Worm (Caenorhabditis elegans) whole organism, L4 larva: ENCODE results near the gene Y67H2A.7.

Experiments
- F10B5.3 ChIP-seq: sonication (generic microtip); optimal IDR thresholded peaks from 2 replicates; lab custom pipeline; 2016; ENCODE audit warnings: mild to moderate bottlenecking, missing genetic modification characterization, missing compliant biosample characterization
- F37D6.2 ChIP-seq: sonication (generic microtip); optimal IDR thresholded peaks from 2 replicates; lab custom pipeline; 2016; ENCODE audit warnings: mild to moderate bottlenecking, missing genetic modification characterization, missing compliant biosample characterization
- F44E2.7 ChIP-seq: fragments of 200-800 bp; sonication (Bioruptor generic); IDR thresholded peaks from 2 replicates; pipeline ENCODE4 v2.1.2; 2022; ENCODE audit warnings: missing genetic modification characterization, missing compliant biosample characterization
- Y105C5A.15 ChIP-seq: fragments of 200-800 bp; sonication (Bioruptor generic); IDR thresholded peaks from 2 replicates; pipeline ENCODE4 v1.3.6; 2022; ENCODE audit warnings: missing genetic modification characterization, missing compliant biosample characterization
- aha-1 ChIP-seq: fragments of 150-350 bp; peaks from one replicate; lab custom pipeline; 2014; ENCODE audit warnings: missing biosample characterization, missing genetic modification characterization
- aly-2 ChIP-seq: sonication (generic microtip); optimal IDR thresholded peaks from 2 replicates; lab custom pipeline; 2018; ENCODE audit warnings: missing biosample characterization, missing genetic modification characterization
- attf-4 ChIP-seq: sonication (generic microtip); optimal IDR thresholded peaks from 3 replicates; lab custom pipeline; 2017; ENCODE audit warnings: missing biosample characterization, missing genetic modification characterization
- ceh-20 ChIP-seq: fragments of 200-800 bp; sonication (Bioruptor generic); IDR thresholded peaks from 2 replicates; pipeline ENCODE4 v1.3.6; 2022; ENCODE audit warnings: missing genetic modification reagents, missing genetic modification characterization, missing compliant biosample characterization
- ceh-28 ChIP-seq: fragments of 150-350 bp; optimal IDR thresholded peaks from 2 replicates; lab custom pipeline; 2014; ENCODE audit warnings: missing biosample characterization, missing genetic modification reagents, missing genetic modification characterization
- ces-1 ChIP-seq: fragments of 150-350 bp; sonication (generic microtip); optimal IDR thresholded peaks from 4 replicates; lab custom pipeline; 2014; ENCODE audit warnings: missing biosample characterization, missing genetic modification reagents, missing genetic modification characterization
- daf-12 ChIP-seq: fragments of 150-350 bp; optimal IDR thresholded peaks from 2 replicates; lab custom pipeline; 2014; ENCODE audit warnings: missing biosample characterization, missing genetic modification reagents, missing genetic modification characterization
- daf-8 ChIP-seq: fragments of 200-800 bp; sonication (Bioruptor generic); IDR thresholded peaks from 2 replicates; pipeline ENCODE4 v1.3.6; 2022; ENCODE audit warnings: missing genetic modification characterization, missing compliant biosample characterization
- dmd-6 ChIP-seq: fragments of 200-800 bp; sonication (Bioruptor generic); IDR thresholded peaks from 2 replicates; pipeline ENCODE4 v1.3.6; 2022; ENCODE audit warnings: missing genetic modification reagents, missing genetic modification characterization, missing compliant biosample characterization
- dmd-8 ChIP-seq: fragments of 200-800 bp; sonication (Bioruptor generic); IDR thresholded peaks from 2 replicates; pipeline ENCODE4 v1.3.6; 2022; ENCODE audit warnings: missing genetic modification characterization, missing compliant biosample characterization
- dve-1 ChIP-seq: sonication (generic microtip); optimal IDR thresholded peaks from 2 replicates; lab custom pipeline; 2017; ENCODE audit warnings: antibody characterized with exemption, mild to moderate bottlenecking, missing genetic modification characterization, missing compliant biosample characterization; ENCODE audit not compliant: insufficient read depth
- hlh-11 ChIP-seq: fragments of 200-800 bp; sonication (Bioruptor generic); optimal IDR thresholded peaks from 2 replicates; lab custom pipeline; 2018; ENCODE audit warnings: mild to moderate bottlenecking, missing genetic modification characterization, missing compliant biosample characterization
- hlh-30 ChIP-seq: sonication (generic microtip); optimal IDR thresholded peaks from 2 replicates; lab custom pipeline; 2017; ENCODE audit warnings: antibody characterized with exemption, mild to moderate bottlenecking, missing genetic modification characterization, missing compliant biosample characterization; ENCODE audit not compliant: insufficient read depth
- hmg-1.1 ChIP-seq: fragments of 200-800 bp; sonication (Bioruptor generic); IDR thresholded peaks from 2 replicates; pipeline ENCODE4 v1.3.6; 2022; ENCODE audit warnings: missing genetic modification reagents, missing genetic modification characterization, missing compliant biosample characterization
- lin-13 ChIP-seq: fragments of 150-350 bp; optimal IDR thresholded peaks from 2 replicates; lab custom pipeline; 2014; ENCODE audit warnings: missing biosample characterization, missing genetic modification reagents, missing genetic modification characterization
- lin-38 ChIP-seq: fragments of 200-800 bp; sonication (Bioruptor generic); IDR thresholded peaks from 2 replicates; pipeline ENCODE4 v1.3.6; 2022; ENCODE audit warnings: missing genetic modification reagents, missing genetic modification characterization, missing compliant biosample characterization
- lir-3 ChIP-seq: sonication (generic microtip); optimal IDR thresholded peaks from 2 replicates; lab custom pipeline; 2016; ENCODE audit warnings: mild to moderate bottlenecking, missing genetic modification characterization, missing compliant biosample characterization
- madf-5 ChIP-seq, 2 experiments: fragments of 200-800 bp; sonication (Bioruptor generic); IDR thresholded peaks; 2 replicates each; pipeline ENCODE4 v1.3.6; 2022; ENCODE audit warnings: missing compliant biosample characterization in 2 of 2, missing genetic modification characterization in 2 of 2
- mdt-29 ChIP-seq: fragments of 200-800 bp; sonication (Bioruptor generic); IDR thresholded peaks from 2 replicates; pipeline ENCODE4 v1.3.6; 2022; ENCODE audit warnings: missing genetic modification reagents, missing genetic modification characterization, missing compliant biosample characterization
- mep-1 ChIP-seq: fragments of 150-350 bp; sonication (generic microtip); optimal IDR thresholded peaks from 3 replicates; lab custom pipeline; 2014; ENCODE audit warnings: missing biosample characterization, missing genetic modification characterization
- nhr-102 ChIP-seq: sonication (generic microtip); optimal IDR thresholded peaks from 2 replicates; lab custom pipeline; 2016; ENCODE audit warnings: mild to moderate bottlenecking, missing genetic modification characterization, moderate library complexity, missing compliant biosample characterization
- nhr-25 ChIP-seq: sonication (generic microtip); optimal IDR thresholded peaks from 2 replicates; lab custom pipeline; 2017; ENCODE audit warnings: missing genetic modification characterization, mild to moderate bottlenecking, missing compliant biosample characterization, antibody characterized with exemption, moderate library complexity, borderline replicate concordance; ENCODE audit not compliant: insufficient read depth
- nhr-41 ChIP-seq: fragments of 200-800 bp; sonication (Bioruptor generic); IDR thresholded peaks from 2 replicates; pipeline ENCODE4 v1.3.6; 2022; ENCODE audit warnings: missing genetic modification reagents, missing genetic modification characterization, missing compliant biosample characterization
- nhr-42 ChIP-seq: fragments of 200-800 bp; sonication (Bioruptor generic); IDR thresholded peaks from 2 replicates; pipeline ENCODE4 v1.3.6; 2022; ENCODE audit warnings: missing genetic modification characterization, missing compliant biosample characterization
- nhr-48 ChIP-seq: sonication (generic microtip); optimal IDR thresholded peaks from 2 replicates; lab custom pipeline; 2016; ENCODE audit warnings: mild to moderate bottlenecking, missing genetic modification characterization, missing compliant biosample characterization
- nhr-76 ChIP-seq: fragments of 150-350 bp; optimal IDR thresholded peaks from 2 replicates; lab custom pipeline; 2014; ENCODE audit warnings: missing biosample characterization, missing genetic modification characterization
- nhr-77 ChIP-seq: fragments of 150-350 bp; optimal IDR thresholded peaks from 2 replicates; lab custom pipeline; 2014; ENCODE audit warnings: missing biosample characterization, missing genetic modification characterization
- pha-4 ChIP-seq, 2 experiments: fragments of 150-350 bp in 1 of 2; fragments of 200-800 bp in 1 of 2; sonication (Bioruptor generic) in 1 of 2; IDR thresholded peaks in 1 of 2; optimal IDR thresholded peaks in 1 of 2; 2 replicates each; pipeline versions ENCODE4 v1.3.6 to Lab custom; 2014 to 2022; ENCODE audit warnings: missing genetic modification characterization in 2 of 2, missing genetic modification reagents in 2 of 2, missing biosample characterization in 1 of 2, missing compliant biosample characterization in 1 of 2
- rbr-2 ChIP-seq: sonication (generic microtip); optimal IDR thresholded peaks from 2 replicates; lab custom pipeline; 2016; ENCODE audit warnings: missing genotype, missing genetic modification characterization, missing compliant biosample characterization
- saeg-2 ChIP-seq: fragments of 200-800 bp; sonication (Bioruptor generic); IDR thresholded peaks from 2 replicates; pipeline ENCODE4 v1.3.6; 2022; ENCODE audit warnings: missing genetic modification reagents, missing genetic modification characterization, missing compliant biosample characterization
- sdz-12 ChIP-seq: fragments of 200-800 bp; sonication (Bioruptor generic); optimal IDR thresholded peaks from 2 replicates; lab custom pipeline; 2018; ENCODE audit warnings: mild to moderate bottlenecking, missing genetic modification characterization, missing compliant biosample characterization
- skn-1 ChIP-seq: fragments of 150-350 bp; optimal IDR thresholded peaks from 2 replicates; lab custom pipeline; 2014; ENCODE audit warnings: missing biosample characterization, missing genetic modification characterization
- snpc-4 ChIP-seq: fragments of 150-350 bp; optimal IDR thresholded peaks from 2 replicates; lab custom pipeline; 2014; ENCODE audit warnings: missing biosample characterization, missing genetic modification characterization
- spr-1 ChIP-seq: sonication (generic microtip); optimal IDR thresholded peaks from 2 replicates; lab custom pipeline; 2016; ENCODE audit warnings: mild to moderate bottlenecking, missing genetic modification characterization, missing compliant biosample characterization
- tra-1 ChIP-seq: fragments of 200-800 bp; sonication (Bioruptor generic); IDR thresholded peaks from 2 replicates; pipeline ENCODE4 v1.3.6; 2022; ENCODE audit warnings: missing genetic modification reagents, missing genetic modification characterization, missing compliant biosample characterization
- unc-130 ChIP-seq: sonication (generic microtip); optimal IDR thresholded peaks from 2 replicates; lab custom pipeline; 2016; ENCODE audit warnings: missing genetic modification reagents, missing genetic modification characterization, missing compliant biosample characterization
- zag-1 ChIP-seq: fragments of 150-350 bp; optimal IDR thresholded peaks from 2 replicates; lab custom pipeline; 2014; ENCODE audit warnings: missing biosample characterization, missing genetic modification characterization
- zfp-2 ChIP-seq: sonication (generic microtip); optimal IDR thresholded peaks from 2 replicates; lab custom pipeline; 2016; ENCODE audit warnings: mild to moderate bottlenecking, missing genetic modification characterization, missing compliant biosample characterization
- zip-11 ChIP-seq: fragments of 200-800 bp; sonication (Bioruptor generic); IDR thresholded peaks from 2 replicates; pipeline ENCODE4 v1.3.6; 2022; ENCODE audit warnings: missing genetic modification characterization, missing compliant biosample characterization
- zip-2 ChIP-seq: fragments of 150-350 bp; optimal IDR thresholded peaks from 2 replicates; lab custom pipeline; 2014; ENCODE audit warnings: missing biosample characterization, missing genetic modification characterization
- ztf-7 ChIP-seq: fragments of 150-350 bp; optimal IDR thresholded peaks from 2 replicates; lab custom pipeline; 2014; ENCODE audit warnings: missing biosample characterization, missing genetic modification characterization

Gene Y67H2A.7

ce11 chrIV:13318773-13319172, 15.2 kb downstream of the Y67H2A.7 start (continued):
- TF ChIP-seq madf-5 (GFP tag; IDR thresholded peaks at IDR 0.05; lab: Robert Waterston, UW) (0 out of 4 replicates have a peak, but pooled peaks of 1 of the 2 experiments have one; percentile 67), nhr-48 (tag; lab: Kevin White, UChicago) (peak; percentile 92), dmd-6 (GFP tag; lab: Robert Waterston, UW) (peak; percentile 87), mep-1 (tag; lab: Kevin White, UChicago) (peak; percentile 91), nhr-42 (0 out of 2 replicates have a peak, but pooled peaks have one; percentile 48), aly-2 (tag; lab: Kevin White, UChicago) (peak; percentile 6), ceh-20 (GFP tag; lab: Robert Waterston, UW) (peak; percentile 43; the same call in 1 of the 2 replicates)

ce11 chrIV:13319886-13320650, 16.5 kb downstream of the Y67H2A.7 start:
- TF ChIP-seq aly-2 (tag; lab: Kevin White, UChicago) (no peak), ceh-28 (tag; lab: Kevin White, UChicago) (peak; percentile 89), aha-1 (tag; lab: Kevin White, UChicago) (peak; percentile 91)

- TF ChIP-seq saeg-2 (GFP tag; lab: Robert Waterston, UW) (0 out of 2 replicates have a peak, but pooled peaks have one; percentile 35), F37D6.2 (tag; lab: Kevin White, UChicago) (no peak), nhr-77 (peak; percentile 81), pha-4 (GFP tag; IDR thresholded peaks at IDR 0.05; lab: Robert Waterston, UW) (0 out of 2 replicates have a peak, but pooled peaks have one; percentile 35), pha-4 (tag; optimal IDR thresholded peaks at IDR 0.05; lab: Kevin White, UChicago) (no peak), daf-12 (tag; lab: Kevin White, UChicago) (no peak), Y105C5A.15 (GFP tag; lab: Robert Waterston, UW) (0 out of 2 replicates have a peak, but pooled peaks have one; percentile 34), ces-1 (GFP tag; lab: Kevin White, UChicago) (no peak), attf-4 (tag; lab: Kevin White, UChicago) (no peak), nhr-25 (tag; lab: Kevin White, UChicago) (peak; percentile 58), spr-1 (tag; lab: Kevin White, UChicago) (no peak), nhr-41 (GFP tag; lab: Robert Waterston, UW) (0 out of 2 replicates have a peak, but pooled peaks have one; percentile 11), F10B5.3 (no peak), hlh-30 (tag; lab: Kevin White, UChicago) (peak; percentile 88), dmd-6 (GFP tag; lab: Robert Waterston, UW) (peak; percentile 95), dve-1 (peak; percentile 97), lin-38 (peak; percentile 47), hlh-11 (tag; lab: Kevin White, UChicago) (peak; percentile 96), lin-13 (GFP tag; lab: Kevin White, UChicago) (no peak), tra-1 (peak; percentile 77), lir-3 (tag; lab: Kevin White, UChicago) (no peak), nhr-76 (no peak), zip-11 (GFP tag; lab: Robert Waterston, UW) (no peak), unc-130 (no peak), F44E2.7 (GFP tag; lab: Robert Waterston, UW) (no peak), sdz-12 (GFP tag; lab: Kevin White, UChicago) (no peak), zag-1 (tag; lab: Kevin White, UChicago) (no peak), zip-2 (no peak), ceh-20 (GFP tag; lab: Robert Waterston, UW) (peak; percentile 54; the same call in 1 of the 2 replicates), ztf-7 (tag; lab: Kevin White, UChicago) (peak; percentile 82), nhr-48 (tag; lab: Kevin White, UChicago) (peak; percentile 92), mdt-29 (GFP tag; lab: Robert Waterston, UW) (peak; percentile 91), snpc-4 (tag; lab: Kevin White, UChicago) (no peak), nhr-102 (tag; lab: Kevin White, UChicago) (peak; percentile 82), dmd-8 (no peak), rbr-2 (peak; percentile 60), skn-1 (tag; lab: Kevin White, UChicago) (no peak), daf-8 (no peak), hmg-1.1 (GFP tag; lab: Robert Waterston, UW) (peak; percentile 49; the same call in 1 of the 2 replicates), zfp-2 (tag; lab: Kevin White, UChicago) (no peak)
Observed at ce11 chrIV:13322429-13322828, 18.9 kb downstream of the Y67H2A.7 start.
